Fruit fly (Drosophila melanogaster) whole organism, adult: Measurements from ENCODE around the gene Eig71Eb.

Experiments
- CG33017 ChIP-seq: fragments of 200-800 bp; sonication (Bioruptor generic); optimal IDR thresholded peaks from 2 replicates; lab custom pipeline; 2018; ENCODE audit warnings: missing biosample characterization, mild to moderate bottlenecking, missing genetic modification characterization, moderate library complexity
- Crg-1 ChIP-seq: fragments of 200-800 bp; sonication (Bioruptor generic); optimal IDR thresholded peaks from 2 replicates; lab custom pipeline; 2016; ENCODE audit warnings: missing biosample characterization, missing genetic modification characterization
- cnc ChIP-seq, 2 experiments: fragments of >200 bp; optimal IDR thresholded peaks; 2 replicates each; lab custom pipeline; 2017
- kay ChIP-seq: fragments of 200-800 bp; sonication (Bioruptor generic); peaks from one replicate; lab custom pipeline; 2016; ENCODE audit warnings: missing biosample characterization, missing genetic modification characterization, borderline replicate concordance

dm6 chr3L:15687802-15688201, 38.1 kb downstream of the Eig71Eb start, which contains the start of gene CG34452:
- no peak for TF ChIP-seq kay
- TF ChIP-seq cnc (optimal IDR thresholded peaks at IDR 0.05; lab: Kevin White, UChicago): no peak
- TF ChIP-seq Crg-1 (GFP tag; lab: Kevin White, UChicago): no peak
- TF ChIP-seq CG33017 (tag; lab: Kevin White, UChicago): no peak
